Fruit fly (Drosophila melanogaster): ENCODE data around the gene Ptp61F.

The Ptp61F gene

dm6 chr3L:1378862-1379543 lies 96.1 kb downstream of the Ptp61F start (continued):
- TF ChIP-seq Rfx (GFP tag; IDR thresholded peaks at IDR 0.05), result 0 out of 2 replicates have a peak, but pooled peaks have one; percentile 9
- no peak for TF ChIP-seq mirr (GFP tag; optimal IDR thresholded peaks at IDR 0.05)
- TF ChIP-seq CG1832 (GFP tag; optimal IDR thresholded peaks at IDR 0.05), result no peak
- no peak for TF ChIP-seq tio (GFP tag; optimal IDR thresholded peaks at IDR 0.05)
- TF ChIP-seq CG10565 (GFP tag; optimal IDR thresholded peaks at IDR 0.05), result no peak
- TF ChIP-seq bowl (GFP tag; IDR thresholded peaks at IDR 0.05), result 0 out of 2 replicates have a peak, but pooled peaks have one; percentile 9
- no peak for TF ChIP-seq cas (GFP tag; IDR thresholded peaks at IDR 0.05)
- peak; percentile 88 for TF ChIP-seq kni (GFP tag; optimal IDR thresholded peaks at IDR 0.05)
- TF ChIP-seq CG5953 (GFP tag; IDR thresholded peaks at IDR 0.05), result 0 out of 2 replicates have a peak, but pooled peaks have one; percentile 32
- no peak for TF ChIP-seq MTF-1 (GFP tag; optimal IDR thresholded peaks at IDR 0.05; ENCODE audit: borderline replicate concordance)
- TF ChIP-seq NfI (GFP tag; optimal IDR thresholded peaks at IDR 0.05), result peak; percentile 16
- peak; percentile 3 for TF ChIP-seq fd3F (GFP tag; optimal IDR thresholded peaks at IDR 0.05)
- no peak for TF ChIP-seq Sry-δ (GFP tag; optimal IDR thresholded peaks at IDR 0.05)
- no peak for TF ChIP-seq CG2889 (GFP tag; IDR thresholded peaks at IDR 0.05)
- no peak for TF ChIP-seq Dbx (GFP tag; IDR thresholded peaks at IDR 0.05)
- 0 out of 2 replicates have a peak, but pooled peaks have one; percentile 14 for TF ChIP-seq MBD-R2 (GFP tag; IDR thresholded peaks at IDR 0.05)
- TF ChIP-seq CG12104 (GFP tag; optimal IDR thresholded peaks at IDR 0.05), result no peak
- peak; percentile 76 for TF ChIP-seq CG6254 (GFP tag; optimal IDR thresholded peaks at IDR 0.05)
- TF ChIP-seq cwo (GFP tag; optimal IDR thresholded peaks at IDR 0.05), result peak; percentile 44
- TF ChIP-seq Nf-YC (tag; optimal IDR thresholded peaks at IDR 0.05), result no peak
- no peak for TF ChIP-seq wor (GFP tag; IDR thresholded peaks at IDR 0.05)
- no peak for TF ChIP-seq en (GFP tag; optimal IDR thresholded peaks at IDR 0.05)
- TF ChIP-seq ttk (GFP tag; IDR thresholded peaks at IDR 0.05), result no peak
- no peak for TF ChIP-seq C15 (GFP tag; IDR thresholded peaks at IDR 0.05)
- no peak for TF ChIP-seq CG30020 (tag; optimal IDR thresholded peaks at IDR 0.05)
- peak; percentile 44 for TF ChIP-seq CG9609 (GFP tag; optimal IDR thresholded peaks at IDR 0.05)
- no peak for TF ChIP-seq Opbp (GFP tag; IDR thresholded peaks at IDR 0.05; ENCODE audit: partially characterized antibody)
- TF ChIP-seq Dip3 (GFP tag; optimal IDR thresholded peaks at IDR 0.05), result no peak
- peak; percentile 41; the same call in 1 of the 3 replicates for TF ChIP-seq H15 (GFP tag; IDR thresholded peaks at IDR 0.05)
- peak; percentile 66 for TF ChIP-seq phol (tag; optimal IDR thresholded peaks at IDR 0.05)
- TF ChIP-seq CG34422 (GFP tag; IDR thresholded peaks at IDR 0.05), result peak; percentile 64; the same call in 2 of the 3 replicates
- peak; percentile 73 for TF ChIP-seq CG16815 (GFP tag; optimal IDR thresholded peaks at IDR 0.05)
- peak; percentile 38 for TF ChIP-seq zf30C (GFP tag; optimal IDR thresholded peaks at IDR 0.05)
- TF ChIP-seq Spps (tag; optimal IDR thresholded peaks at IDR 0.05), result peak; percentile 60
- TF ChIP-seq CG10959 (GFP tag; IDR thresholded peaks at IDR 0.05), result peak; percentile 72
- TF ChIP-seq CG11723 (GFP tag; optimal IDR thresholded peaks at IDR 0.05), result peak; percentile 41
- TF ChIP-seq trem (tag; optimal IDR thresholded peaks at IDR 0.05), result peak; percentile 51
- peak; percentile 14 for TF ChIP-seq D (optimal IDR thresholded peaks at IDR 0.05)
- TF ChIP-seq D (GFP tag; optimal IDR thresholded peaks at IDR 0.05), result peak; percentile 68
- TF ChIP-seq CG18476 (GFP tag; optimal IDR thresholded peaks at IDR 0.05), result peak; percentile 29
- TF ChIP-seq trh (GFP tag; optimal IDR thresholded peaks at IDR 0.05), result no peak
- no peak for TF ChIP-seq CG31365 (tag; optimal IDR thresholded peaks at IDR 0.05)
- TF ChIP-seq ham (GFP tag; IDR thresholded peaks at IDR 0.05), result no peak
- TF ChIP-seq schlank (tag; optimal IDR thresholded peaks at IDR 0.05), result no peak
- no peak for TF ChIP-seq ERR (GFP tag; optimal IDR thresholded peaks at IDR 0.05)
- TF ChIP-seq CG11093 (GFP tag; IDR thresholded peaks at IDR 0.05), result peak; percentile 43; the same call in 1 of the 3 replicates
- TF ChIP-seq dpn (GFP tag; optimal IDR thresholded peaks at IDR 0.05), result peak in 1 of 2 experiments; percentile 48
- TF ChIP-seq prd (optimal IDR thresholded peaks at IDR 0.05), result no peak
- peak; percentile 72 for TF ChIP-seq prd (GFP tag; IDR thresholded peaks at IDR 0.05)
- no peak for TF ChIP-seq CG31388 (GFP tag; optimal IDR thresholded peaks at IDR 0.05)

Measured in whole organism, embryonic.